Worm (Caenorhabditis elegans) whole organism, late embryonic: ENCODE data around the gene ceh-53.

ENCODE experiments used
- C08G9.2 ChIP-seq: sonication (generic microtip); optimal IDR thresholded peaks from 2 replicates; lab custom pipeline; 2016; ENCODE audit warnings: mild to moderate bottlenecking, missing genetic modification characterization, moderate library complexity, missing compliant biosample characterization
- F13H6.1 ChIP-seq: sonication (generic microtip); optimal IDR thresholded peaks from 2 replicates; lab custom pipeline; 2016; ENCODE audit warnings: missing genetic modification characterization, missing compliant biosample characterization
- K02D7.2 ChIP-seq: sonication (generic microtip); optimal IDR thresholded peaks from 2 replicates; lab custom pipeline; 2017; ENCODE audit warnings: mild to moderate bottlenecking, missing genetic modification characterization, missing compliant biosample characterization
- K09A11.1 ChIP-seq: sonication (generic microtip); optimal IDR thresholded peaks from 2 replicates; lab custom pipeline; 2017; ENCODE audit warnings: antibody characterized with exemption, mild to moderate bottlenecking, missing genetic modification characterization, missing compliant biosample characterization; ENCODE audit not compliant: insufficient read depth
- T23F11.4 ChIP-seq: fragments of 200-800 bp; sonication (Bioruptor generic); optimal IDR thresholded peaks from 2 replicates; lab custom pipeline; 2018; ENCODE audit warnings: mild to moderate bottlenecking, missing genetic modification characterization, missing compliant biosample characterization
- ceh-14 ChIP-seq: sonication (generic microtip); optimal IDR thresholded peaks from 2 replicates; lab custom pipeline; 2016; ENCODE audit warnings: missing genotype, missing genetic modification characterization, missing compliant biosample characterization
- ceh-19 ChIP-seq: fragments of 200-800 bp; sonication (Bioruptor generic); optimal IDR thresholded peaks from 2 replicates; lab custom pipeline; 2018; ENCODE audit warnings: mild to moderate bottlenecking, missing genetic modification characterization, missing compliant biosample characterization
- ceh-22 ChIP-seq: sonication (generic microtip); optimal IDR thresholded peaks from 2 replicates; lab custom pipeline; 2017; ENCODE audit warnings: missing biosample characterization, missing genetic modification characterization
- ceh-34 ChIP-seq: sonication (generic microtip); optimal IDR thresholded peaks from 2 replicates; lab custom pipeline; 2016; ENCODE audit warnings: mild to moderate bottlenecking, missing genetic modification characterization, missing compliant biosample characterization
- ceh-48 ChIP-seq: sonication (generic microtip); optimal IDR thresholded peaks from 2 replicates; lab custom pipeline; 2016; ENCODE audit warnings: missing genetic modification characterization, inconsistent platforms, missing compliant biosample characterization
- ceh-9 ChIP-seq: sonication (generic microtip); optimal IDR thresholded peaks from 2 replicates; lab custom pipeline; 2016; ENCODE audit warnings: mild to moderate bottlenecking, missing genetic modification characterization, inconsistent platforms, missing compliant biosample characterization
- dmd-4 ChIP-seq: sonication (generic microtip); optimal IDR thresholded peaks from 2 replicates; lab custom pipeline; 2016; ENCODE audit warnings: borderline replicate concordance, missing genetic modification characterization, missing compliant biosample characterization
- elt-2 ChIP-seq: sonication (generic microtip); optimal IDR thresholded peaks from 2 replicates; lab custom pipeline; 2016; ENCODE audit warnings: missing genetic modification reagents, missing genetic modification characterization, missing compliant biosample characterization
- ets-4 ChIP-seq: sonication (generic microtip); optimal IDR thresholded peaks from 2 replicates; lab custom pipeline; 2016; ENCODE audit warnings: missing genetic modification characterization, missing compliant biosample characterization
- fax-1 ChIP-seq: sonication (generic microtip); optimal IDR thresholded peaks from 2 replicates; lab custom pipeline; 2016; ENCODE audit warnings: missing genotype, missing genetic modification characterization, missing compliant biosample characterization
- fkh-10 ChIP-seq: fragments of 150-350 bp; optimal IDR thresholded peaks from 2 replicates; lab custom pipeline; 2014; ENCODE audit warnings: missing biosample characterization, missing genetic modification reagents, missing genetic modification characterization
- gmeb-2 ChIP-seq: sonication (generic microtip); optimal IDR thresholded peaks from 2 replicates; lab custom pipeline; 2016; ENCODE audit warnings: missing genetic modification characterization, inconsistent platforms, missing compliant biosample characterization
- hlh-15 ChIP-seq: sonication (generic microtip); optimal IDR thresholded peaks from 2 replicates; lab custom pipeline; 2016; ENCODE audit warnings: missing genetic modification characterization, missing compliant biosample characterization
- hlh-30 ChIP-seq: sonication (generic microtip); optimal IDR thresholded peaks from 2 replicates; lab custom pipeline; 2017; ENCODE audit warnings: antibody characterized with exemption, missing genetic modification characterization, missing compliant biosample characterization; ENCODE audit not compliant: insufficient read depth
- hlh-8 ChIP-seq: sonication (generic microtip); optimal IDR thresholded peaks from 2 replicates; lab custom pipeline; 2016; ENCODE audit warnings: missing genotype, missing genetic modification characterization, missing compliant biosample characterization
- lim-6 ChIP-seq: sonication (generic microtip); optimal IDR thresholded peaks from 2 replicates; lab custom pipeline; 2016; ENCODE audit warnings: missing genetic modification characterization, missing compliant biosample characterization
- lin-11 ChIP-seq: fragments of 200-800 bp; sonication (Bioruptor generic); optimal IDR thresholded peaks from 2 replicates; lab custom pipeline; 2018; ENCODE audit warnings: mild to moderate bottlenecking, missing genetic modification characterization, missing compliant biosample characterization
- mec-3 ChIP-seq: sonication (generic microtip); optimal IDR thresholded peaks from 2 replicates; lab custom pipeline; 2016; ENCODE audit warnings: borderline replicate concordance, missing genetic modification characterization, missing compliant biosample characterization
- nfya-1 ChIP-seq: sonication (generic microtip); optimal IDR thresholded peaks from 2 replicates; lab custom pipeline; 2017; ENCODE audit warnings: missing genetic modification characterization, mild to moderate bottlenecking, missing compliant biosample characterization, antibody characterized with exemption, moderate library complexity
- nhr-232 ChIP-seq: sonication (generic microtip); optimal IDR thresholded peaks from 2 replicates; lab custom pipeline; 2016; ENCODE audit warnings: missing genetic modification characterization, missing compliant biosample characterization
- npax-4 ChIP-seq: sonication (generic microtip); optimal IDR thresholded peaks from 2 replicates; lab custom pipeline; 2016; ENCODE audit warnings: missing genetic modification characterization, missing compliant biosample characterization
- odd-2 ChIP-seq: sonication (generic microtip); optimal IDR thresholded peaks from 2 replicates; lab custom pipeline; 2017; ENCODE audit warnings: antibody characterized with exemption, mild to moderate bottlenecking, missing genetic modification characterization, missing compliant biosample characterization
- pag-3 ChIP-seq: sonication (generic microtip); optimal IDR thresholded peaks from 2 replicates; lab custom pipeline; 2016; ENCODE audit warnings: missing compliant biosample characterization, missing genetic modification characterization, borderline replicate concordance
- pat-9 ChIP-seq: fragments of 200-800 bp; sonication (Bioruptor generic); optimal IDR thresholded peaks from 2 replicates; lab custom pipeline; 2018; ENCODE audit warnings: mild to moderate bottlenecking, missing genetic modification characterization, moderate library complexity, missing compliant biosample characterization
- pha-2 ChIP-seq: sonication (generic microtip); optimal IDR thresholded peaks from 2 replicates; lab custom pipeline; 2017; ENCODE audit warnings: mild to moderate bottlenecking, missing genetic modification characterization, missing compliant biosample characterization
- pqm-1 ChIP-seq: sonication (generic microtip); optimal IDR thresholded peaks from 2 replicates; lab custom pipeline; 2016; ENCODE audit warnings: missing genetic modification characterization, missing compliant biosample characterization
- pros-1 ChIP-seq: fragments of 150-350 bp; optimal IDR thresholded peaks from 2 replicates; lab custom pipeline; 2014; ENCODE audit warnings: missing biosample characterization, missing genetic modification reagents, missing genetic modification characterization
- sox-4 ChIP-seq: sonication (generic microtip); optimal IDR thresholded peaks from 2 replicates; lab custom pipeline; 2017; ENCODE audit warnings: mild to moderate bottlenecking, missing genetic modification characterization, inconsistent platforms, missing compliant biosample characterization
- syd-9 ChIP-seq: sonication (generic microtip); optimal IDR thresholded peaks from 2 replicates; lab custom pipeline; 2016; ENCODE audit warnings: mild to moderate bottlenecking, missing genetic modification characterization, moderate library complexity, missing compliant biosample characterization
- tbx-2 ChIP-seq: sonication (generic microtip); optimal IDR thresholded peaks from 2 replicates; lab custom pipeline; 2016; ENCODE audit warnings: missing genetic modification characterization, missing compliant biosample characterization
- tbx-7 ChIP-seq: sonication (generic microtip); optimal IDR thresholded peaks from 2 replicates; lab custom pipeline; 2016; ENCODE audit warnings: missing genotype, missing genetic modification characterization, missing compliant biosample characterization
- ttx-3 ChIP-seq: sonication (generic microtip); optimal IDR thresholded peaks from 2 replicates; lab custom pipeline; 2016; ENCODE audit warnings: missing genetic modification reagents, missing genetic modification characterization, missing compliant biosample characterization
- unc-3 ChIP-seq, 2 experiments: fragments of 200-800 bp in 1 of 2; sonication (Bioruptor generic) in 1 of 2; sonication (generic microtip) in 1 of 2; conservative IDR thresholded peaks in 1 of 2; optimal IDR thresholded peaks in 1 of 2; 2 replicates each; pipeline versions ENCODE4 v1.3.6 to Lab custom; 2016 to 2022; ENCODE audit warnings: missing compliant biosample characterization in 2 of 2, missing genetic modification characterization in 2 of 2, missing genetic modification reagents in 1 of 2
- unc-55 ChIP-seq: sonication (generic microtip); optimal IDR thresholded peaks from 2 replicates; lab custom pipeline; 2017; ENCODE audit warnings: missing biosample characterization, missing genetic modification reagents, missing genetic modification characterization
- unc-86 ChIP-seq: sonication (generic microtip); optimal IDR thresholded peaks from 2 replicates; lab custom pipeline; 2016; ENCODE audit warnings: missing genetic modification characterization, missing compliant biosample characterization
- zip-5 ChIP-seq: sonication (generic microtip); optimal IDR thresholded peaks from 2 replicates; lab custom pipeline; 2016; ENCODE audit warnings: missing genetic modification characterization, missing compliant biosample characterization
- ztf-16 ChIP-seq: sonication (generic microtip); optimal IDR thresholded peaks from 2 replicates; lab custom pipeline; 2017; ENCODE audit warnings: missing genetic modification characterization, missing compliant biosample characterization

Gene ceh-53

ce11 chrIV:3545060-3545459, 47.1 kb downstream of the ceh-53 start:
- TF ChIP-seq zip-5 (tag; lab: Kevin White, UChicago) (no peak), K02D7.2 (tag; lab: Kevin White, UChicago) (no peak), nfya-1 (no peak), ets-4 (tag; lab: Kevin White, UChicago) (no peak), npax-4 (tag; lab: Kevin White, UChicago) (no peak), K09A11.1 (no peak), hlh-30 (tag; lab: Kevin White, UChicago) (no peak), tbx-7 (tag; lab: Kevin White, UChicago) (no peak), ceh-48 (tag; lab: Kevin White, UChicago) (no peak), ceh-19 (GFP tag; lab: Kevin White, UChicago) (no peak), ceh-9 (tag; lab: Kevin White, UChicago) (no peak), fkh-10 (GFP tag; lab: Kevin White, UChicago) (no peak), ceh-14 (no peak), hlh-15 (no peak), ttx-3 (tag; lab: Kevin White, UChicago) (no peak)

ce11 chrIV:3547500-3547899, 49.5 kb downstream of the ceh-53 start, which contains the start of gene nstp-6:
TSS of gene nstp-6 (minus strand) at chrIV:3547600.
- TF ChIP-seq mec-3 (tag; lab: Kevin White, UChicago) (no peak), ceh-22 (no peak), ets-4 (tag; lab: Kevin White, UChicago) (no peak)

ce11 chrIV:3548315-3548714, 50.3 kb downstream of the ceh-53 start:
- TF ChIP-seq gmeb-2 (no peak), elt-2 (tag; lab: Kevin White, UChicago) (peak; percentile 38), pqm-1 (tag; lab: Kevin White, UChicago) (peak; percentile 6), tbx-2 (tag; lab: Kevin White, UChicago) (peak; percentile 26)

ce11 chrIV:3551777-3552462, 53.9 kb downstream of the ceh-53 start:
- peak; percentile 32 for TF ChIP-seq unc-86 (tag; lab: Kevin White, UChicago)
- TF ChIP-seq hlh-30 (tag; lab: Kevin White, UChicago): peak; percentile 1
- no peak for TF ChIP-seq ceh-22
- peak; percentile 37 for TF ChIP-seq gmeb-2
- TF ChIP-seq odd-2 (tag; lab: Kevin White, UChicago): peak; percentile 46
- peak; percentile 28 for TF ChIP-seq C08G9.2
- TF ChIP-seq pag-3: no peak
- TF ChIP-seq dmd-4 (tag; lab: Kevin White, UChicago): no peak
- peak; percentile 40 for TF ChIP-seq ceh-48 (tag; lab: Kevin White, UChicago)
- TF ChIP-seq T23F11.4 (GFP tag; lab: Kevin White, UChicago): peak; percentile 37
- peak; percentile 36 for TF ChIP-seq elt-2 (tag; lab: Kevin White, UChicago)
- no peak for TF ChIP-seq nfya-1
- TF ChIP-seq ceh-14: peak; percentile 22
- TF ChIP-seq K09A11.1: peak; percentile 39
- TF ChIP-seq ceh-34 (tag; lab: Kevin White, UChicago): peak; percentile 28
- no peak for TF ChIP-seq ceh-19 (GFP tag; lab: Kevin White, UChicago)
- TF ChIP-seq pha-2 (tag; lab: Kevin White, UChicago): peak; percentile 2
- no peak for TF ChIP-seq pros-1 (tag; lab: Kevin White, UChicago)
- peak; percentile 56 for TF ChIP-seq sox-4 (tag; lab: Kevin White, UChicago)
- no peak for TF ChIP-seq syd-9
- no peak for TF ChIP-seq F13H6.1
- TF ChIP-seq K02D7.2 (tag; lab: Kevin White, UChicago): peak; percentile 20
- no peak for TF ChIP-seq lim-6
- TF ChIP-seq ztf-16 (tag; lab: Kevin White, UChicago): peak; percentile 38
- peak; percentile 63 for TF ChIP-seq nhr-232 (tag; lab: Kevin White, UChicago)
- TF ChIP-seq unc-3 (GFP tag; conservative IDR thresholded peaks at IDR 0.05; lab: Robert Waterston, UW): peak; percentile 58; the same call in 1 of the 2 replicates
- TF ChIP-seq unc-3 (tag; optimal IDR thresholded peaks at IDR 0.05; lab: Kevin White, UChicago): peak; percentile 37
- TF ChIP-seq zip-5 (tag; lab: Kevin White, UChicago): peak; percentile 36
- TF ChIP-seq pqm-1 (tag; lab: Kevin White, UChicago): peak; percentile 26
- peak; percentile 46 for TF ChIP-seq lin-11 (tag; lab: Kevin White, UChicago)
- no peak for TF ChIP-seq hlh-8 (tag; lab: Kevin White, UChicago)
- no peak for TF ChIP-seq unc-55 (GFP tag; lab: Kevin White, UChicago)
- TF ChIP-seq ets-4 (tag; lab: Kevin White, UChicago): no peak
- TF ChIP-seq pat-9: peak; percentile 49
- no peak for TF ChIP-seq fax-1 (tag; lab: Kevin White, UChicago)
